Worm (Caenorhabditis elegans) whole organism, L4 larva: ENCODE results near the gene mig-39.

Experiments used
- aly-2 ChIP-seq: sonication (generic microtip); optimal IDR thresholded peaks from 2 replicates; lab custom pipeline; 2018; ENCODE audit warnings: missing biosample characterization, missing genetic modification characterization
- ceh-28 ChIP-seq: fragments of 150-350 bp; optimal IDR thresholded peaks from 2 replicates; lab custom pipeline; 2014; ENCODE audit warnings: missing biosample characterization, missing genetic modification reagents, missing genetic modification characterization
- daf-12 ChIP-seq: fragments of 150-350 bp; optimal IDR thresholded peaks from 2 replicates; lab custom pipeline; 2014; ENCODE audit warnings: missing biosample characterization, missing genetic modification reagents, missing genetic modification characterization
- jun-1 ChIP-seq: fragments of 150-350 bp; optimal IDR thresholded peaks from 2 replicates; lab custom pipeline; 2014; ENCODE audit warnings: missing biosample characterization, missing genetic modification reagents, missing genetic modification characterization
- nhr-11 ChIP-seq: fragments of 150-350 bp; optimal IDR thresholded peaks from 2 replicates; lab custom pipeline; 2014; ENCODE audit warnings: missing biosample characterization, missing genetic modification characterization
- nhr-76 ChIP-seq: fragments of 150-350 bp; optimal IDR thresholded peaks from 2 replicates; lab custom pipeline; 2014; ENCODE audit warnings: missing biosample characterization, missing genetic modification characterization

DNA sequence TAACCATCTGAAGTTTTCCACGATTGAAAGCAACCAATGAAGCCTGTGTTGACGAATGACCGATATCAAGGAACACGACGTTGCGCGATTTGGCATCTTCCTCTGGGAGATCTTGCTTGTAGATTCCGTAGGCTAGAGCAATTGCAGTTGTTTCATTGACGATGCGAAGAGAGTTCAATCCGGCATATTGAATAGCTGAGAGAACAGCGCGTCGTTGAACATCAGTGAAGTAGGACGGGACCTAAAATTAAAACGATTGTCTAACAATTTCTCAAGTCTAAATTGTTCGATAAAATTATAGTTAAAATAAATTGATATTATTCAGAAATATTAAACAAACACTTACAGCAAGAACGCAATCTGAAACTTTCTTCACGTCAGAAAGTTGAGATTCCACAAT, 20.8 kb upstream of the mig-39 start:
- TF ChIP-seq ceh-28 (no peak), daf-12 (no peak), nhr-76 (no peak), nhr-11 (tag; lab: Kevin White, UChicago) (no peak), aly-2 (no peak), jun-1 (tag; lab: Kevin White, UChicago) (no peak)
